Fruit fly (Drosophila melanogaster): ENCODE measurements around the gene SAK.

SAK gene

dm6 chr3L:21496865-21497634 lies 18.6 kb downstream of the SAK start, which contains the start of gene Hr78 (continued):
- TF ChIP-seq H2.0 (GFP tag; IDR thresholded peaks at IDR 0.05) (peak; percentile 38; the same call in 1 of the 2 replicates), Sox102F (GFP tag; optimal IDR thresholded peaks at IDR 0.05) (peak; percentile 81), Taf1 (GFP tag; IDR thresholded peaks at IDR 0.05) (peak; percentile 19; the same call in 1 of the 2 replicates), CG17359 (tag; optimal IDR thresholded peaks at IDR 0.05) (peak; percentile 82), CG31441 (GFP tag; IDR thresholded peaks at IDR 0.05) (peak; percentile 89), CG3163 (GFP tag; optimal IDR thresholded peaks at IDR 0.05) (no peak), dmrt11E (tag; optimal IDR thresholded peaks at IDR 0.05) (peak; percentile 73), CG2678 (tag; optimal IDR thresholded peaks at IDR 0.05) (peak; percentile 94), CG7745 (tag; optimal IDR thresholded peaks at IDR 0.05) (no peak), Xrp1 (GFP tag; IDR thresholded peaks at IDR 0.05) (peak; percentile 81), corto (GFP tag; optimal IDR thresholded peaks at IDR 0.05) (peak; percentile 64), CG34224 (GFP tag; IDR thresholded peaks at IDR 0.05; ENCODE audit: partially characterized antibody) (0 out of 3 replicates have a peak, but pooled peaks have one; percentile 35), CG17328 (GFP tag; IDR thresholded peaks at IDR 0.05) (peak; percentile 66; the same call in 1 of the 2 replicates), CG12744 (GFP tag; optimal IDR thresholded peaks at IDR 0.05) (no peak), twi (tag; optimal IDR thresholded peaks at IDR 0.05) (peak; percentile 37), HLH3B (GFP tag; IDR thresholded peaks at IDR 0.05) (peak; percentile 55; the same call in 1 of the 2 replicates), eyg (GFP tag; optimal IDR thresholded peaks at IDR 0.05) (no peak), BEAF-32 (GFP tag; optimal IDR thresholded peaks at IDR 0.05) (peak; percentile 29), CG14710 (tag; optimal IDR thresholded peaks at IDR 0.05) (peak; percentile 72), Chrac-16 (GFP tag; optimal IDR thresholded peaks at IDR 0.05) (peak; percentile 58), CG18011 (GFP tag; optimal IDR thresholded peaks at IDR 0.05) (peak; percentile 54), CG6683 (GFP tag; optimal IDR thresholded peaks at IDR 0.05) (peak; percentile 71), Fer2 (tag; optimal IDR thresholded peaks at IDR 0.05) (peak; percentile 56), CG4617 (GFP tag; optimal IDR thresholded peaks at IDR 0.05; ENCODE audit: borderline replicate concordance) (peak; percentile 75), CG6689 (GFP tag; IDR thresholded peaks at IDR 0.05) (peak; percentile 82), CG11456 (GFP tag; IDR thresholded peaks at IDR 0.05) (peak; percentile 62; the same call in 1 of the 3 replicates), scrt (GFP tag; optimal IDR thresholded peaks at IDR 0.05) (peak; percentile 91), CG13775 (GFP tag; optimal IDR thresholded peaks at IDR 0.05) (peak; percentile 82), ind (GFP tag; optimal IDR thresholded peaks at IDR 0.05) (peak; percentile 77), Ssrp (tag; optimal IDR thresholded peaks at IDR 0.05) (peak; percentile 78), fd64A (GFP tag; optimal IDR thresholded peaks at IDR 0.05) (peak; percentile 14), pb (GFP tag; optimal IDR thresholded peaks at IDR 0.05) (no peak), tx (GFP tag; optimal IDR thresholded peaks at IDR 0.05) (no peak), H15 (GFP tag; IDR thresholded peaks at IDR 0.05) (no peak), stwl (tag; optimal IDR thresholded peaks at IDR 0.05) (peak; percentile 56), CG31388 (GFP tag; optimal IDR thresholded peaks at IDR 0.05) (peak; percentile 14), CG6654 (GFP tag; optimal IDR thresholded peaks at IDR 0.05) (peak; percentile 40), ATbp (GFP tag; optimal IDR thresholded peaks at IDR 0.05) (peak; percentile 79), Aef1 (GFP tag; IDR thresholded peaks at IDR 0.05) (peak; percentile 42; the same call in 1 of the 3 replicates), esg (GFP tag; conservative IDR thresholded peaks at IDR 0.05) (peak; percentile 40; the same call in 1 of the 2 replicates), toy (GFP tag; IDR thresholded peaks at IDR 0.05) (0 out of 2 replicates have a peak, but pooled peaks have one; percentile 15), D19A (tag; optimal IDR thresholded peaks at IDR 0.05) (peak; percentile 86), grn (GFP tag; optimal IDR thresholded peaks at IDR 0.05) (no peak), ac (GFP tag; optimal IDR thresholded peaks at IDR 0.05) (peak; percentile 43), CG4360 (GFP tag; IDR thresholded peaks at IDR 0.05) (peak; percentile 41), Dfd (GFP tag; optimal IDR thresholded peaks at IDR 0.05) (no peak), CG2202 (tag; optimal IDR thresholded peaks at IDR 0.05) (peak; percentile 9), pfk (GFP tag; optimal IDR thresholded peaks at IDR 0.05) (no peak)

Measured in whole organism, embryonic.